Worm (Caenorhabditis elegans) whole organism, mixed stage, embryonic: ENCODE results near the gene B0432.1.

Experiments used
- ceh-43 ChIP-seq: fragments of 200-800 bp; sonication (Bioruptor generic); optimal IDR thresholded peaks from 2 replicates; lab custom pipeline; 2018; ENCODE audit warnings: mild to moderate bottlenecking, missing genetic modification characterization, moderate library complexity, missing compliant biosample characterization
- ces-1 ChIP-seq: fragments of 150-350 bp; optimal IDR thresholded peaks from 2 replicates; lab custom pipeline; 2014; ENCODE audit warnings: missing biosample characterization, missing genetic modification reagents, missing genetic modification characterization
- elt-3 ChIP-seq: fragments of 150-350 bp; optimal IDR thresholded peaks from 2 replicates; lab custom pipeline; 2014; ENCODE audit warnings: missing biosample characterization, missing genetic modification characterization
- ham-2 ChIP-seq: fragments of 200-800 bp; sonication (Bioruptor generic); optimal IDR thresholded peaks from 2 replicates; lab custom pipeline; 2018; ENCODE audit warnings: mild to moderate bottlenecking, missing genetic modification characterization, missing compliant biosample characterization
- lin-13 ChIP-seq: fragments of 150-350 bp; optimal IDR thresholded peaks from 2 replicates; lab custom pipeline; 2014; ENCODE audit warnings: missing biosample characterization, missing genetic modification characterization
- nhr-12 ChIP-seq: fragments of 150-350 bp; optimal IDR thresholded peaks from 2 replicates; lab custom pipeline; 2014; ENCODE audit warnings: missing biosample characterization, missing genetic modification characterization
- nhr-237 ChIP-seq: fragments of 150-350 bp; optimal IDR thresholded peaks from 2 replicates; lab custom pipeline; 2014; ENCODE audit warnings: missing biosample characterization, missing genetic modification characterization
- nhr-76 ChIP-seq: sonication (generic microtip); optimal IDR thresholded peaks from 2 replicates; lab custom pipeline; 2017; ENCODE audit warnings: missing biosample characterization, missing genetic modification characterization
- pha-4 ChIP-seq: fragments of 150-350 bp; optimal IDR thresholded peaks from 2 replicates; lab custom pipeline; 2018; ENCODE audit warnings: missing biosample characterization, missing genetic modification reagents, missing genetic modification characterization
- sem-2 ChIP-seq: fragments of 200-800 bp; sonication (Bioruptor generic); optimal IDR thresholded peaks from 2 replicates; lab custom pipeline; 2018; ENCODE audit warnings: mild to moderate bottlenecking, missing genetic modification characterization, missing compliant biosample characterization
- unc-62 ChIP-seq: fragments of 150-350 bp; optimal IDR thresholded peaks from 2 replicates; lab custom pipeline; 2014; ENCODE audit warnings: missing biosample characterization, missing genetic modification reagents, missing genetic modification characterization
- zip-8 ChIP-seq: fragments of 150-350 bp; optimal IDR thresholded peaks from 2 replicates; lab custom pipeline; 2014; ENCODE audit warnings: missing biosample characterization, missing genetic modification characterization
- ztf-11 ChIP-seq: fragments of 150-350 bp; optimal IDR thresholded peaks from 2 replicates; lab custom pipeline; 2014; ENCODE audit warnings: missing biosample characterization, missing genetic modification characterization

- TF ChIP-seq unc-62 (GFP tag; lab: Kevin White, UChicago) (no peak), ces-1 (GFP tag; lab: Kevin White, UChicago) (no peak), ceh-43 (no peak), nhr-237 (tag; lab: Kevin White, UChicago) (no peak), pha-4 (tag; lab: Kevin White, UChicago) (no peak), ham-2 (GFP tag; lab: Kevin White, UChicago) (no peak), nhr-12 (tag; lab: Kevin White, UChicago) (no peak), zip-8 (tag; lab: Kevin White, UChicago) (no peak), nhr-76 (tag; lab: Kevin White, UChicago) (no peak), elt-3 (no peak), sem-2 (GFP tag; lab: Kevin White, UChicago) (no peak), ztf-11 (tag; lab: Kevin White, UChicago) (no peak), lin-13 (no peak)
Measured at ce11 chrII:340224-340623, 43.0 kb downstream of the B0432.1 start, which contains the start of gene clc-31.
